Fruit fly (Drosophila melanogaster) whole organism, embryonic: ENCODE data around the gene CG45002.

Experiments used
- ATbp ChIP-seq: fragments of 200-800 bp; sonication (Bioruptor generic); optimal IDR thresholded peaks from 2 replicates; lab custom pipeline; 2017; ENCODE audit warnings: missing biosample characterization, mild to moderate bottlenecking, missing genetic modification characterization, missing genetic modification reagents
- Atf6 ChIP-seq: fragments of 200-800 bp; sonication (Bioruptor generic); IDR thresholded peaks from 2 replicates; pipeline ENCODE4 v1.3.6; 2022; ENCODE audit warnings: missing biosample characterization, missing genetic modification characterization
- CG10267 ChIP-seq: fragments of 200-800 bp; sonication (Bioruptor generic); optimal IDR thresholded peaks from 2 replicates; lab custom pipeline; 2018; ENCODE audit warnings: missing biosample characterization, mild to moderate bottlenecking, missing genetic modification characterization, moderate library complexity
- CG12391 ChIP-seq: fragments of 200-800 bp; sonication (Bioruptor generic); optimal IDR thresholded peaks from 3 replicates; lab custom pipeline; 2018; ENCODE audit warnings: missing biosample characterization, mild to moderate bottlenecking, missing genetic modification characterization, moderate library complexity
- CG14860 ChIP-seq: fragments of 200-800 bp; sonication (Bioruptor generic); IDR thresholded peaks from 3 replicates; pipeline ENCODE4 v1.3.6; 2022; ENCODE audit warnings: missing biosample characterization, missing genetic modification characterization; ENCODE audit not compliant: partially characterized antibody
- CG15269 ChIP-seq: fragments of 200-800 bp; sonication (Bioruptor generic); optimal IDR thresholded peaks from 2 replicates; lab custom pipeline; 2018; ENCODE audit warnings: missing biosample characterization, mild to moderate bottlenecking, missing genetic modification characterization, moderate library complexity
- CG1603 ChIP-seq: fragments of 200-800 bp; sonication (Bioruptor generic); optimal IDR thresholded peaks from 2 replicates; lab custom pipeline; 2019; ENCODE audit warnings: missing biosample characterization, mild to moderate bottlenecking, missing genetic modification characterization, moderate library complexity
- CG17912 ChIP-seq: fragments of 200-800 bp; sonication (Bioruptor generic); optimal IDR thresholded peaks from 2 replicates; lab custom pipeline; 2018; ENCODE audit warnings: missing biosample characterization, mild to moderate bottlenecking, missing genetic modification characterization
- CG2129 ChIP-seq: fragments of 200-800 bp; sonication (Bioruptor generic); IDR thresholded peaks from 2 replicates; pipeline ENCODE4 v1.3.6; 2022; ENCODE audit warnings: missing biosample characterization, missing genetic modification characterization; ENCODE audit not compliant: partially characterized antibody
- CG32532 ChIP-seq: fragments of 200-800 bp; sonication (Bioruptor generic); IDR thresholded peaks from 2 replicates; pipeline ENCODE4 v1.3.6; 2022; ENCODE audit warnings: missing biosample characterization, missing genetic modification characterization
- CG34422 ChIP-seq: fragments of 200-800 bp; sonication (Bioruptor generic); IDR thresholded peaks from 3 replicates; pipeline ENCODE4 v1.3.6; 2022; ENCODE audit warnings: missing biosample characterization, missing genetic modification characterization
- CG5953 ChIP-seq: fragments of 200-800 bp; sonication (Bioruptor generic); IDR thresholded peaks from 2 replicates; pipeline ENCODE4 v1.3.6; 2022; ENCODE audit warnings: missing biosample characterization, missing genetic modification characterization
- CG8359 ChIP-seq: fragments of 200-800 bp; sonication (Bioruptor generic); optimal IDR thresholded peaks from 2 replicates; lab custom pipeline; 2017; ENCODE audit warnings: missing biosample characterization, mild to moderate bottlenecking, missing genetic modification characterization, borderline replicate concordance
- CG9215 ChIP-seq: fragments of 200-800 bp; sonication (Bioruptor generic); IDR thresholded peaks from 2 replicates; pipeline ENCODE4 v1.3.6; 2022; ENCODE audit warnings: missing biosample characterization, missing genetic modification characterization
- CG9932 ChIP-seq: fragments of 200-800 bp; sonication (Bioruptor generic); IDR thresholded peaks from 2 replicates; pipeline ENCODE4 v1.3.6; 2022; ENCODE audit warnings: missing biosample characterization, missing genetic modification characterization
- Drgx ChIP-seq: fragments of 200-800 bp; sonication (Bioruptor generic); IDR thresholded peaks from 2 replicates; pipeline ENCODE4 v1.3.6; 2022; ENCODE audit warnings: missing biosample characterization, missing genetic modification characterization
- Ets65A ChIP-seq: fragments of 200-800 bp; sonication (Bioruptor generic); peaks from one replicate; lab custom pipeline; 2016; ENCODE audit warnings: missing biosample characterization, missing genetic modification characterization
- Fer3 ChIP-seq: fragments of 200-800 bp; sonication (Bioruptor generic); optimal IDR thresholded peaks from 2 replicates; lab custom pipeline; 2018; ENCODE audit warnings: missing biosample characterization, mild to moderate bottlenecking, missing genetic modification characterization, moderate library complexity
- HLH3B ChIP-seq: fragments of 200-800 bp; sonication (Bioruptor generic); IDR thresholded peaks from 2 replicates; pipeline ENCODE4 v1.3.6; 2022; ENCODE audit warnings: missing biosample characterization, missing genetic modification characterization
- Mes4 ChIP-seq: fragments of 200-800 bp; sonication (Bioruptor generic); optimal IDR thresholded peaks from 2 replicates; lab custom pipeline; 2016; ENCODE audit warnings: missing biosample characterization, missing genetic modification characterization
- Oaz ChIP-seq: fragments of 200-800 bp; sonication (Bioruptor generic); IDR thresholded peaks from 2 replicates; pipeline ENCODE4 v1.3.6; 2022; ENCODE audit warnings: missing biosample characterization, missing genetic modification characterization
- Opbp ChIP-seq: fragments of 200-800 bp; sonication (Bioruptor generic); IDR thresholded peaks from 3 replicates; pipeline ENCODE4 v1.3.6; 2022; ENCODE audit warnings: missing biosample characterization, missing genetic modification characterization; ENCODE audit not compliant: partially characterized antibody
- Poxn ChIP-seq: fragments of 200-800 bp; sonication (Bioruptor generic); IDR thresholded peaks from 2 replicates; pipeline ENCODE4 v1.3.6; 2022; ENCODE audit warnings: missing biosample characterization, missing genetic modification characterization
- Ptx1 ChIP-seq: fragments of 200-800 bp; sonication (Bioruptor generic); IDR thresholded peaks from 2 replicates; pipeline ENCODE4 v1.3.6; 2022; ENCODE audit warnings: missing biosample characterization, missing genetic modification characterization
- Rfx ChIP-seq: fragments of 200-800 bp; sonication (Bioruptor generic); IDR thresholded peaks from 2 replicates; pipeline ENCODE4 v1.3.6; 2022; ENCODE audit warnings: missing biosample characterization, missing genetic modification characterization
- Xbp1 ChIP-seq: fragments of 200-800 bp; sonication (Bioruptor generic); optimal IDR thresholded peaks from 3 replicates; lab custom pipeline; 2016; ENCODE audit warnings: missing biosample characterization, mild to moderate bottlenecking, missing genetic modification characterization
- Xrp1 ChIP-seq: fragments of 200-800 bp; sonication (Bioruptor generic); IDR thresholded peaks from 2 replicates; pipeline ENCODE4 v1.3.6; 2022; ENCODE audit warnings: missing biosample characterization, missing genetic modification characterization
- al ChIP-seq: fragments of 200-800 bp; sonication (Bioruptor generic); IDR thresholded peaks from 2 replicates; pipeline ENCODE4 v1.3.6; 2022; ENCODE audit warnings: missing biosample characterization, missing genetic modification characterization
- bcd ChIP-seq: fragments of 200-800 bp; sonication (Bioruptor generic); optimal IDR thresholded peaks from 2 replicates; lab custom pipeline; 2017; ENCODE audit warnings: missing biosample characterization, mild to moderate bottlenecking, missing genetic modification characterization
- bsh ChIP-seq, 2 experiments: fragments of 200-800 bp; sonication (Bioruptor generic); optimal IDR thresholded peaks; 2 replicates each; lab custom pipeline; 2017 to 2018; ENCODE audit warnings: mild to moderate bottlenecking in 2 of 2, missing biosample characterization in 2 of 2, missing genetic modification characterization in 2 of 2, moderate library complexity in 1 of 2
- dmrt11E ChIP-seq: fragments of 200-800 bp; sonication (Bioruptor generic); optimal IDR thresholded peaks from 3 replicates; lab custom pipeline; 2018; ENCODE audit warnings: missing biosample characterization, mild to moderate bottlenecking, missing genetic modification characterization, moderate library complexity
- ftz-f1 ChIP-seq: fragments of 200-800 bp; sonication (Bioruptor generic); optimal IDR thresholded peaks from 2 replicates; lab custom pipeline; 2016; ENCODE audit warnings: missing biosample characterization, missing genetic modification characterization
- gem ChIP-seq: fragments of 200-800 bp; sonication (Bioruptor generic); optimal IDR thresholded peaks from 2 replicates; lab custom pipeline; 2019; ENCODE audit warnings: missing biosample characterization, mild to moderate bottlenecking, missing genetic modification characterization, moderate library complexity
- lab ChIP-seq: fragments of 200-800 bp; sonication (Bioruptor generic); optimal IDR thresholded peaks from 3 replicates; lab custom pipeline; 2017; ENCODE audit warnings: missing biosample characterization, missing genetic modification characterization, mild to moderate bottlenecking, moderate library complexity, missing genetic modification reagents
- lilli ChIP-seq: fragments of 200-800 bp; sonication (Bioruptor generic); optimal IDR thresholded peaks from 3 replicates; lab custom pipeline; 2016; ENCODE audit warnings: missing biosample characterization, missing genetic modification characterization
- lmd ChIP-seq: fragments of 200-800 bp; sonication (Bioruptor generic); IDR thresholded peaks from 2 replicates; pipeline ENCODE4 v1.3.6; 2022; ENCODE audit warnings: missing biosample characterization, missing genetic modification characterization
- otp ChIP-seq: fragments of 200-800 bp; sonication (Bioruptor generic); IDR thresholded peaks from 3 replicates; pipeline ENCODE4, ENCODE4 v1.3.6; 2022; ENCODE audit warnings: missing biosample characterization, missing genetic modification characterization
- pan ChIP-seq, 4 experiments: fragments of >200 bp in 3 of 4; fragments of 200-800 bp in 1 of 4; sonication (Bioruptor generic) in 1 of 4; optimal IDR thresholded peaks in 3 of 4; IDR thresholded peaks in 1 of 4; 2 replicates each; pipeline versions ENCODE4 v1.3.6 to Lab custom; 2017 to 2022; ENCODE audit warnings: missing biosample characterization in 2 of 4, missing genetic modification characterization in 2 of 4, mixed read lengths in 1 of 4
- phol ChIP-seq: fragments of 200-800 bp; sonication (Bioruptor generic); optimal IDR thresholded peaks from 3 replicates; lab custom pipeline; 2018; ENCODE audit warnings: missing biosample characterization, mild to moderate bottlenecking, missing genetic modification characterization, moderate library complexity
- prd ChIP-seq, 3 experiments: fragments of >200 bp in 2 of 3; fragments of 200-800 bp in 1 of 3; sonication (Bioruptor generic) in 1 of 3; optimal IDR thresholded peaks in 2 of 3; IDR thresholded peaks in 1 of 3; 2 replicates in 2 of 3; 3 replicates in 1 of 3; pipeline versions ENCODE4 v1.3.6 to Lab custom; 2017 to 2022; ENCODE audit warnings: missing biosample characterization in 1 of 3, missing genetic modification characterization in 1 of 3
- psq ChIP-seq: fragments of 200-800 bp; sonication (Bioruptor generic); optimal IDR thresholded peaks from 2 replicates; lab custom pipeline; 2017; ENCODE audit warnings: missing biosample characterization, missing genetic modification characterization
- ranshi ChIP-seq: fragments of 200-800 bp; sonication (Bioruptor generic); IDR thresholded peaks from 2 replicates; pipeline ENCODE4 v1.3.6; 2022; ENCODE audit warnings: missing biosample characterization, missing genetic modification characterization
- so ChIP-seq: fragments of 200-800 bp; sonication (Bioruptor generic); IDR thresholded peaks from 3 replicates; pipeline ENCODE4 v1.3.6; 2022; ENCODE audit warnings: missing biosample characterization, missing genetic modification characterization
- wek ChIP-seq: fragments of 200-800 bp; sonication (Bioruptor generic); optimal IDR thresholded peaks from 3 replicates; lab custom pipeline; 2018; ENCODE audit warnings: missing biosample characterization, mild to moderate bottlenecking, missing genetic modification characterization, moderate library complexity
- zfh1 ChIP-seq: fragments of 200-800 bp; sonication (Bioruptor generic); IDR thresholded peaks from 3 replicates; pipeline ENCODE4 v1.3.6; 2022; ENCODE audit warnings: missing biosample characterization, missing genetic modification characterization

The CG45002 gene

dm6 chrX:17091062-17091904, 24.8 kb upstream of the CG45002 start, which contains the start of the genes CG16700 and CG4991 (continued):
- TF ChIP-seq CG10267 (tag; lab: Kevin White, UChicago) (peak; percentile 79), wek (GFP tag; lab: Kevin White, UChicago) (no peak), Poxn (GFP tag; lab: Robert Waterston, UW) (no peak), CG5953 (GFP tag; lab: Robert Waterston, UW) (no peak), CG9932 (GFP tag; lab: Robert Waterston, UW) (peak; percentile 77), CG9215 (GFP tag; lab: Robert Waterston, UW) (peak; percentile 82), psq (GFP tag; lab: Kevin White, UChicago) (peak; percentile 53), CG14860 (GFP tag; lab: Robert Waterston, UW) (no peak), Mes4 (GFP tag; lab: Kevin White, UChicago) (no peak), HLH3B (GFP tag; lab: Robert Waterston, UW) (no peak; the same call in 1 of the 2 replicates), CG17912 (no peak), Oaz (GFP tag; lab: Robert Waterston, UW) (peak; percentile 43; the same call in 1 of the 2 replicates), bcd (GFP tag; lab: Kevin White, UChicago) (peak; percentile 85), ftz-f1 (GFP tag; lab: Kevin White, UChicago) (no peak), CG2129 (no peak), CG34422 (GFP tag; lab: Robert Waterston, UW) (peak; percentile 65; the same call in 1 of the 3 replicates)

- TF ChIP-seq Atf6 (GFP tag; lab: Robert Waterston, UW) = peak; percentile 36; the same call in 1 of the 2 replicates
- TF ChIP-seq bsh (GFP tag; optimal IDR thresholded peaks at IDR 0.05; lab: Kevin White, UChicago) = peak in 1 of 2 experiments; percentile 30
- TF ChIP-seq otp (GFP tag; lab: Robert Waterston, UW) = no peak
- TF ChIP-seq ftz-f1 (GFP tag; lab: Kevin White, UChicago) = peak; percentile 71
- no peak for TF ChIP-seq Opbp (GFP tag; lab: Robert Waterston, UW)
- TF ChIP-seq CG8359 (GFP tag; lab: Kevin White, UChicago) = no peak
- peak; percentile 53; the same call in 1 of the 2 replicates for TF ChIP-seq Rfx (GFP tag; lab: Robert Waterston, UW)
- TF ChIP-seq CG15269 (tag; lab: Kevin White, UChicago) = no peak
- peak; percentile 61; the same call in 1 of the 3 replicates for TF ChIP-seq so (GFP tag; lab: Robert Waterston, UW)
- peak; percentile 24; the same call in 1 of the 2 replicates for TF ChIP-seq Xrp1
- TF ChIP-seq gem = peak; percentile 41
- 0 out of 2 replicates have a peak, but pooled peaks have one; percentile 9 for TF ChIP-seq ranshi (GFP tag; lab: Robert Waterston, UW)
- no peak for TF ChIP-seq prd (optimal IDR thresholded peaks at IDR 0.05; lab: Kevin White, UChicago)
- TF ChIP-seq prd (GFP tag; IDR thresholded peaks at IDR 0.05; lab: Robert Waterston, UW) = peak; percentile 26; the same call in 1 of the 3 replicates
- no peak for TF ChIP-seq ATbp (GFP tag; lab: Kevin White, UChicago)
- peak; percentile 0 for TF ChIP-seq Fer3 (tag; lab: Kevin White, UChicago)
- TF ChIP-seq CG12391 = peak; percentile 28
- TF ChIP-seq Ets65A = peak; percentile 79
- no peak for TF ChIP-seq pan (optimal IDR thresholded peaks at IDR 0.05; lab: Kevin White, UChicago)
- TF ChIP-seq pan (GFP tag; optimal IDR thresholded peaks at IDR 0.05 in 1 of 2, IDR thresholded peaks at IDR 0.05 in 1 of 2) = peak in 1 of 2 experiments; percentile 20
- TF ChIP-seq lab (GFP tag; lab: Kevin White, UChicago) = peak; percentile 5
- peak; percentile 43; the same call in 1 of the 2 replicates for TF ChIP-seq al (GFP tag; lab: Robert Waterston, UW)
- TF ChIP-seq lmd (GFP tag; lab: Robert Waterston, UW) = peak; percentile 48; the same call in 1 of the 2 replicates
- TF ChIP-seq CG32532 (GFP tag; lab: Robert Waterston, UW) = peak; percentile 28; the same call in 1 of the 2 replicates
- peak; percentile 31; the same call in 1 of the 2 replicates for TF ChIP-seq Ptx1 (GFP tag; lab: Robert Waterston, UW)
- peak; percentile 7 for TF ChIP-seq phol (tag; lab: Kevin White, UChicago)
- TF ChIP-seq lilli (GFP tag; lab: Kevin White, UChicago) = no peak
- peak; percentile 33; the same call in 1 of the 2 replicates for TF ChIP-seq Drgx (GFP tag; lab: Robert Waterston, UW)
- no peak for TF ChIP-seq Xbp1
- TF ChIP-seq zfh1 (GFP tag; lab: Robert Waterston, UW) = 0 out of 3 replicates have a peak, but pooled peaks have one; percentile 29
- no peak for TF ChIP-seq CG1603 (tag; lab: Kevin White, UChicago)
- TF ChIP-seq dmrt11E (tag; lab: Kevin White, UChicago) = peak; percentile 17
Measured at dm6 chrX:17090585-17090984, 24.1 kb upstream of the CG45002 start.
